Worm (Caenorhabditis elegans): ENCODE data around the gene K08F8.15.

Gene K08F8.15

ce11 chrII:8811825-8812224 is 45.2 kb downstream of the K08F8.15 start:
- no peak for TF ChIP-seq grh-1 (GFP tag; IDR thresholded peaks at IDR 0.05)
- no peak for TF ChIP-seq ztf-11 (tag; optimal IDR thresholded peaks at IDR 0.05)
- TF ChIP-seq nhr-11 (tag; optimal IDR thresholded peaks at IDR 0.05): no peak
- no peak for TF ChIP-seq ces-1 (GFP tag; optimal IDR thresholded peaks at IDR 0.05)
- TF ChIP-seq isw-1 (GFP tag; IDR thresholded peaks at IDR 0.05): no peak
- TF ChIP-seq mab-9 (GFP tag; IDR thresholded peaks at IDR 0.05): no peak
- TF ChIP-seq C04F5.9 (tag; optimal IDR thresholded peaks at IDR 0.05): no peak
- TF ChIP-seq lin-13 (GFP tag; optimal IDR thresholded peaks at IDR 0.05): peak; percentile 9
- TF ChIP-seq nhr-19 (GFP tag; conservative IDR thresholded peaks at IDR 0.05): 0 out of 2 replicates have a peak, but pooled peaks have one; percentile 35
- no peak for TF ChIP-seq C34B4.2 (tag; optimal IDR thresholded peaks at IDR 0.05)
- no peak for TF ChIP-seq fos-1 (tag; optimal IDR thresholded peaks at IDR 0.05)
- no peak for TF ChIP-seq ceh-8 (GFP tag; optimal IDR thresholded peaks at IDR 0.05)
- no peak for TF ChIP-seq ets-5 (GFP tag; IDR thresholded peaks at IDR 0.05)
- TF ChIP-seq egl-27 (tag; optimal IDR thresholded peaks at IDR 0.05): no peak
- TF ChIP-seq elt-3 (tag; optimal IDR thresholded peaks at IDR 0.05): peak in 1 of 6 experiments; percentile 42

DNA sequence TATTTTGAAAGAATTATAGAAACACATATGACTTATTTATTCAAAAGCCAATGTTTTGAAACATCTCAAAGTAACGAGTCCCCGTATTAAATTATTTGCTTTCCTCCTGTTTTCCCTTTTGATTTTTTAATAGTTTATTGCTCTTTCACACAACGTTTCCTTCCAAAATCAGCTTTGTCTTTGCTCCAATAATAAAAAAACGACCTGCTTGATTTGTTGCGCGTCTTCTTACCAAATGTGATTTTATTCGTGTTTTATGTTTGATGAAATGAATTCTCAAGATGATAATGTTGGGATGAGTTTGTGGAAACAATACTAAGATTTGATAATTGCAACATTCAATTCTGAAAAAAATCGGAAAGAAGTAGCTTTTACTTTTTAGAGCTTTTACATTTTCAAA is 45.7 kb downstream of the K08F8.15 start:
- peak in 1 of 6 experiments; percentile 23 for TF ChIP-seq elt-3 (tag; optimal IDR thresholded peaks at IDR 0.05)
- no peak for TF ChIP-seq vab-15 (tag; optimal IDR thresholded peaks at IDR 0.05)
- no peak for TF ChIP-seq fkh-10 (GFP tag; optimal IDR thresholded peaks at IDR 0.05)
- TF ChIP-seq pax-3 (tag; optimal IDR thresholded peaks at IDR 0.05): no peak
- TF ChIP-seq efl-1 (optimal IDR thresholded peaks at IDR 0.05): no peak
- peak in 1 of 2 experiments; percentile 45 for TF ChIP-seq efl-1 (GFP tag; optimal IDR thresholded peaks at IDR 0.05 in 1 of 2)
- TF ChIP-seq nhr-84 (tag; optimal IDR thresholded peaks at IDR 0.05): no peak

- TF ChIP-seq swsn-7 (tag; optimal IDR thresholded peaks at IDR 0.05) (no peak), lir-3 (tag; optimal IDR thresholded peaks at IDR 0.05; ENCODE audit: poor library complexity) (peak; percentile 61), Y116A8C.19 (tag; optimal IDR thresholded peaks at IDR 0.05; ENCODE audit: borderline replicate concordance) (no peak), mdl-1 (tag; optimal IDR thresholded peaks at IDR 0.05) (peak in 1 of 2 experiments; percentile 80), fkh-8 (tag; optimal IDR thresholded peaks at IDR 0.05) (no peak), lsy-2 (tag; optimal IDR thresholded peaks at IDR 0.05) (peak in 1 of 2 experiments; percentile 90), pax-3 (tag; optimal IDR thresholded peaks at IDR 0.05) (no peak), sptf-1 (tag; optimal IDR thresholded peaks at IDR 0.05) (no peak), tbx-2 (tag; optimal IDR thresholded peaks at IDR 0.05) (peak; percentile 73), unc-130 (tag; optimal IDR thresholded peaks at IDR 0.05) (peak; percentile 78), ceh-8 (GFP tag; optimal IDR thresholded peaks at IDR 0.05) (no peak), nhr-12 (tag; optimal IDR thresholded peaks at IDR 0.05) (no peak), efl-3 (GFP tag; optimal IDR thresholded peaks at IDR 0.05) (no peak), mep-1 (tag; optimal IDR thresholded peaks at IDR 0.05) (peak; percentile 13), zip-4 (GFP tag; optimal IDR thresholded peaks at IDR 0.05) (no peak), F16B12.6 (tag; optimal IDR thresholded peaks at IDR 0.05) (no peak), efl-1 (optimal IDR thresholded peaks at IDR 0.05) (no peak), efl-1 (GFP tag; optimal IDR thresholded peaks at IDR 0.05 in 1 of 2) (no peak), rnt-1 (tag; optimal IDR thresholded peaks at IDR 0.05) (no peak), elt-3 (tag; optimal IDR thresholded peaks at IDR 0.05) (peak in 5 of 6 experiments; percentile 79 to 95 (median 86)), nhr-76 (tag; optimal IDR thresholded peaks at IDR 0.05) (no peak), lin-35 (GFP tag; optimal IDR thresholded peaks at IDR 0.05) (peak in 1 of 2 experiments; percentile 70), grh-1 (GFP tag; IDR thresholded peaks at IDR 0.05) (no peak), nhr-47 (tag; optimal IDR thresholded peaks at IDR 0.05) (peak; percentile 51), nhr-237 (tag; optimal IDR thresholded peaks at IDR 0.05) (no peak), ztf-4 (tag; optimal IDR thresholded peaks at IDR 0.05) (no peak), nhr-20 (tag; optimal IDR thresholded peaks at IDR 0.05) (peak; percentile 93), nhr-77 (tag; optimal IDR thresholded peaks at IDR 0.05) (peak; percentile 10), dpl-1 (GFP tag; optimal IDR thresholded peaks at IDR 0.05) (peak; percentile 1 to 24 (median 21)), lin-13 (GFP tag; optimal IDR thresholded peaks at IDR 0.05) (peak; percentile 27), alr-1 (tag; optimal IDR thresholded peaks at IDR 0.05; ENCODE audit: borderline replicate concordance) (no peak), nhr-28 (tag; optimal IDR thresholded peaks at IDR 0.05) (no peak), hlh-17 (GFP tag; optimal IDR thresholded peaks at IDR 0.05; ENCODE audit: borderline replicate concordance) (no peak), aly-2 (tag; optimal IDR thresholded peaks at IDR 0.05) (no peak), unc-86 (tag; optimal IDR thresholded peaks at IDR 0.05) (no peak)
These were observed 47.0 kb downstream of the K08F8.15 start for ce11 chrII:8813659-8814058.

Measured in whole organism, L1 larva.